Fruit fly (Drosophila melanogaster) whole organism: Measurements from ENCODE around the gene CG3226.
A peak's percentile ranks its signal among the peaks of the same experiment; 100 is the strongest.

ENCODE experiments used
- CG8478 ChIP-seq: fragments of >200 bp; optimal IDR thresholded peaks from 2 replicates; lab custom pipeline; 2018; ENCODE audit warnings: inconsistent platforms
- Dll ChIP-seq: fragments of >200 bp; optimal IDR thresholded peaks from 2 replicates; lab custom pipeline; 2017
- EcR ChIP-seq, 2 experiments: fragments of >200 bp; optimal IDR thresholded peaks; 2 replicates each; lab custom pipeline; 2017; ENCODE audit warnings: missing biosample characterization in 2 of 2, missing genetic modification characterization in 2 of 2, missing genetic modification reagents in 2 of 2
- pan ChIP-seq: fragments of >200 bp; optimal IDR thresholded peaks from 2 replicates; lab custom pipeline; 2017
- psq ChIP-seq: fragments of >200 bp; optimal IDR thresholded peaks from 2 replicates; lab custom pipeline; 2017
- usp ChIP-seq: fragments of >200 bp; optimal IDR thresholded peaks from 2 replicates; lab custom pipeline; 2017; ENCODE audit warnings: missing biosample characterization, missing genetic modification characterization, mixed read lengths

CG3226 gene

dm6 chrX:6654198-6654831, at the start of gene CG3226, which contains the start of gene Cdc7:
TSS of gene CG3226 (minus strand) at chrX:6654248.
TSS of gene Cdc7 (plus strand) at chrX:6654541.
- TF ChIP-seq Dll (no peak), EcR (GFP tag; optimal IDR thresholded peaks at IDR 0.05; lab: Kevin White, UChicago) (no peak), psq (lab: Kevin White, UChicago) (no peak), CG8478 (no peak)

dm6 chrX:6703237-6703636, 49.2 kb upstream of the CG3226 start:
- TF ChIP-seq psq (lab: Kevin White, UChicago) (no peak), Dll (no peak), EcR (GFP tag; optimal IDR thresholded peaks at IDR 0.05; lab: Kevin White, UChicago) (no peak), pan (lab: Kevin White, UChicago) (no peak), usp (GFP tag; lab: Kevin White, UChicago) (no peak), CG8478 (no peak)

dm6 chrX:6702591-6702990, 48.5 kb upstream of the CG3226 start:
- TF ChIP-seq CG8478 (no peak), psq (lab: Kevin White, UChicago) (no peak), usp (GFP tag; lab: Kevin White, UChicago) (no peak), pan (lab: Kevin White, UChicago) (no peak), EcR (GFP tag; optimal IDR thresholded peaks at IDR 0.05; lab: Kevin White, UChicago) (no peak), Dll (no peak)

dm6 chrX:6702028-6702433, 48.0 kb upstream of the CG3226 start:
- no peak for TF ChIP-seq psq (lab: Kevin White, UChicago)

dm6 chrX:6700990-6701530, 47.0 kb upstream of the CG3226 start:
- TF ChIP-seq CG8478 (no peak), Dll (no peak), psq (lab: Kevin White, UChicago) (no peak), pan (lab: Kevin White, UChicago) (no peak), EcR (GFP tag; optimal IDR thresholded peaks at IDR 0.05; lab: Kevin White, UChicago) (no peak), usp (GFP tag; lab: Kevin White, UChicago) (no peak)

- no peak for TF ChIP-seq usp (GFP tag; lab: Kevin White, UChicago)
- no peak for TF ChIP-seq psq (lab: Kevin White, UChicago)
- TF ChIP-seq Dll = no peak
- no peak for TF ChIP-seq CG8478
- no peak for TF ChIP-seq EcR (GFP tag; optimal IDR thresholded peaks at IDR 0.05; lab: Kevin White, UChicago)
- TF ChIP-seq pan (lab: Kevin White, UChicago) = no peak
Measured at dm6 chrX:6700263-6700989, 46.4 kb upstream of the CG3226 start.

dm6 chrX:6699255-6699885, 45.3 kb upstream of the CG3226 start, which contains the start of gene CG14441:
TSS of gene CG14441 (plus strand) at chrX:6699508.
- no peak for TF ChIP-seq psq (lab: Kevin White, UChicago)
- TF ChIP-seq usp (GFP tag; lab: Kevin White, UChicago) = no peak
- TF ChIP-seq Dll = no peak

dm6 chrX:6698248-6698812, 44.3 kb upstream of the CG3226 start, which contains the start of gene CG14440:
TSS of gene CG14440 (minus strand) at chrX:6698567.
- TF ChIP-seq CG8478 (no peak), usp (GFP tag; lab: Kevin White, UChicago) (no peak), EcR (GFP tag; optimal IDR thresholded peaks at IDR 0.05; lab: Kevin White, UChicago) (no peak), Dll (no peak), psq (lab: Kevin White, UChicago) (no peak), pan (lab: Kevin White, UChicago) (no peak)

dm6 chrX:6696467-6696866, 42.4 kb upstream of the CG3226 start:
- TF ChIP-seq psq (lab: Kevin White, UChicago) = no peak
- TF ChIP-seq EcR (GFP tag; optimal IDR thresholded peaks at IDR 0.05; lab: Kevin White, UChicago) = no peak

- TF ChIP-seq CG8478 (no peak), psq (lab: Kevin White, UChicago) (no peak), Dll (no peak), pan (lab: Kevin White, UChicago) (no peak), usp (GFP tag; lab: Kevin White, UChicago) (no peak), EcR (GFP tag; optimal IDR thresholded peaks at IDR 0.05; lab: Kevin White, UChicago) (no peak)
Measured at dm6 chrX:6694979-6695388, 40.9 kb upstream of the CG3226 start, which contains the start of gene CG14442. TSS of gene CG14442 (minus strand) at chrX:6695007.

dm6 chrX:6694105-6694788, 40.2 kb upstream of the CG3226 start:
- TF ChIP-seq CG8478 (peak; percentile 41), Dll (peak; percentile 75), pan (lab: Kevin White, UChicago) (no peak)
